Worm (Caenorhabditis elegans) whole organism, late embryonic: ENCODE data around the gene ptr-19.

ENCODE experiments used
- eyg-1 ChIP-seq: sonication (generic microtip); optimal IDR thresholded peaks from 2 replicates; lab custom pipeline; 2016; ENCODE audit warnings: missing genotype, missing genetic modification characterization, missing compliant biosample characterization
- fkh-6 ChIP-seq: sonication (generic microtip); optimal IDR thresholded peaks from 2 replicates; lab custom pipeline; 2016; ENCODE audit warnings: missing genetic modification characterization, missing compliant biosample characterization
- nhr-11 ChIP-seq: fragments of 150-350 bp; optimal IDR thresholded peaks from 2 replicates; lab custom pipeline; 2014; ENCODE audit warnings: missing biosample characterization, missing genetic modification characterization

DNA sequence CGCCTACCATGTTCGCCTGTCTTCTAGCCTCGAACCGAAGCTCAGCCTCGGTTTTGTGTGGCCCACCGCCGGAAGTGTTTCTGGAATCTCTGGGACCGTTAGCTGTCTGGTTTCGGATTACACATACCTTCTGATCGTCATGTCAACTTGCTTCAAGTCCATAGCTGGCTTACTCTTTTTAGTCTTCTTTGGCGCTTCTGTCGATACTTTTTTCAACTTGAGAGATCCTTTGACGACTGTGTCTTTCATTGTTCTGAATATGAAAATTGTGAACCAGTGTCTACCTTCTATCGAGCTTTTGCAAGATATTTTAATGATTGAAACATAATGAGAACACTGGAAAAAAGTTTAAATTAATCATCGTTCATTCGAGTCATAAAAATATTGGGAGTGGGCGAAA is 41.1 kb upstream of the ptr-19 start, which contains the start of gene K01G5.8:
- TF ChIP-seq fkh-6 (tag; lab: Kevin White, UChicago), result no peak
- no peak for TF ChIP-seq eyg-1
- TF ChIP-seq nhr-11 (tag; lab: Kevin White, UChicago), result no peak
